Fruit fly (Drosophila melanogaster) whole organism, embryonic: Measurements from ENCODE around the gene Hat1.
A peak's percentile ranks its signal among the peaks of the same experiment; 100 is the strongest.

ENCODE experiments used
- ATbp ChIP-seq: fragments of 200-800 bp; sonication (Bioruptor generic); optimal IDR thresholded peaks from 2 replicates; lab custom pipeline; 2017; ENCODE audit warnings: missing biosample characterization, mild to moderate bottlenecking, missing genetic modification characterization, missing genetic modification reagents
- Ada2b ChIP-seq: fragments of 200-800 bp; sonication (Bioruptor generic); IDR thresholded peaks from 2 replicates; pipeline ENCODE4 v1.3.6; 2022; ENCODE audit warnings: missing biosample characterization, missing genetic modification characterization
- Adf1 ChIP-seq: fragments of 200-800 bp; sonication (Bioruptor generic); IDR thresholded peaks from 2 replicates; pipeline ENCODE4 v1.3.6; 2022; ENCODE audit warnings: missing biosample characterization, missing genetic modification characterization
- CG12104 ChIP-seq: fragments of 200-800 bp; sonication (Bioruptor generic); optimal IDR thresholded peaks from 3 replicates; lab custom pipeline; 2016; ENCODE audit warnings: missing biosample characterization, missing genetic modification characterization
- CG13287 ChIP-seq: fragments of 200-800 bp; sonication (Bioruptor generic); IDR thresholded peaks from 2 replicates; pipeline ENCODE4 v1.3.6; 2022; ENCODE audit warnings: missing biosample characterization, missing genetic modification characterization; ENCODE audit not compliant: partially characterized antibody
- CG13424 ChIP-seq: fragments of 200-800 bp; sonication (Bioruptor generic); optimal IDR thresholded peaks from 2 replicates; lab custom pipeline; 2019; ENCODE audit warnings: missing biosample characterization, mild to moderate bottlenecking, missing genetic modification characterization, moderate library complexity
- CG14667 ChIP-seq: fragments of 200-800 bp; sonication (Bioruptor generic); IDR thresholded peaks from 2 replicates; pipeline ENCODE4 v1.3.6; 2022; ENCODE audit warnings: missing biosample characterization, missing genetic modification characterization
- CG16815 ChIP-seq: fragments of 200-800 bp; sonication (Bioruptor generic); optimal IDR thresholded peaks from 3 replicates; lab custom pipeline; 2017; ENCODE audit warnings: missing biosample characterization, mild to moderate bottlenecking, missing genetic modification characterization
- CG17612 ChIP-seq: fragments of 200-800 bp; sonication (Bioruptor generic); IDR thresholded peaks from 2 replicates; pipeline ENCODE4 v1.3.6; 2022; ENCODE audit warnings: missing biosample characterization, missing genetic modification characterization
- CG2116 ChIP-seq: fragments of 200-800 bp; sonication (Bioruptor generic); optimal IDR thresholded peaks from 3 replicates; lab custom pipeline; 2018; ENCODE audit warnings: missing biosample characterization, mild to moderate bottlenecking, missing genetic modification characterization
- CG31388 ChIP-seq: fragments of 200-800 bp; sonication (Bioruptor generic); optimal IDR thresholded peaks from 2 replicates; lab custom pipeline; 2016; ENCODE audit warnings: missing biosample characterization, missing genetic modification characterization
- CG4360 ChIP-seq: fragments of 200-800 bp; sonication (Bioruptor generic); IDR thresholded peaks from 2 replicates; pipeline ENCODE4 v1.3.6; 2022; ENCODE audit warnings: missing biosample characterization, missing genetic modification characterization
- CG5953 ChIP-seq: fragments of 200-800 bp; sonication (Bioruptor generic); IDR thresholded peaks from 2 replicates; pipeline ENCODE4 v1.3.6; 2022; ENCODE audit warnings: missing biosample characterization, missing genetic modification characterization
- CG7745 ChIP-seq: fragments of 200-800 bp; sonication (Bioruptor generic); optimal IDR thresholded peaks from 2 replicates; lab custom pipeline; 2018; ENCODE audit warnings: missing biosample characterization, mild to moderate bottlenecking, missing genetic modification characterization, moderate library complexity
- CG7839 ChIP-seq: fragments of 200-800 bp; sonication (Bioruptor generic); optimal IDR thresholded peaks from 3 replicates; lab custom pipeline; 2018; ENCODE audit warnings: missing biosample characterization, mild to moderate bottlenecking, missing genetic modification characterization, moderate library complexity
- Chrac-16 ChIP-seq: fragments of 200-800 bp; sonication (Bioruptor generic); optimal IDR thresholded peaks from 3 replicates; lab custom pipeline; 2016; ENCODE audit warnings: missing biosample characterization, missing genetic modification characterization
- Dfd ChIP-seq, 2 experiments: fragments of >200 bp; optimal IDR thresholded peaks; 2 replicates each; lab custom pipeline; 2017; ENCODE audit warnings: missing biosample characterization in 2 of 2, missing genetic modification characterization in 2 of 2
- Dll ChIP-seq: fragments of 200-800 bp; sonication (Bioruptor generic); IDR thresholded peaks from 4 replicates; pipeline ENCODE4 v1.3.6; 2022; ENCODE audit warnings: missing biosample characterization, missing genetic modification characterization; ENCODE audit not compliant: partially characterized antibody
- Doc3 ChIP-seq: fragments of 200-800 bp; sonication (Bioruptor generic); IDR thresholded peaks from 3 replicates; pipeline ENCODE4 v1.3.6; 2022; ENCODE audit warnings: missing biosample characterization, missing genetic modification characterization; ENCODE audit not compliant: partially characterized antibody
- Dp ChIP-seq: fragments of 200-800 bp; sonication (Bioruptor generic); optimal IDR thresholded peaks from 2 replicates; lab custom pipeline; 2018; ENCODE audit warnings: missing biosample characterization, mild to moderate bottlenecking, missing genetic modification characterization, moderate library complexity
- Eip74EF ChIP-seq, 2 experiments: fragments of 200-800 bp in 1 of 2; fragments of >200 bp in 1 of 2; sonication (Bioruptor generic) in 1 of 2; optimal IDR thresholded peaks; 2 replicates each; lab custom pipeline; 2017 to 2019; ENCODE audit warnings: missing biosample characterization in 2 of 2, missing genetic modification characterization in 2 of 2, mild to moderate bottlenecking in 1 of 2, moderate library complexity in 1 of 2
- Gug ChIP-seq: fragments of 200-800 bp; sonication (Bioruptor generic); IDR thresholded peaks from 4 replicates; pipeline ENCODE4 v1.3.6; 2022; ENCODE audit warnings: missing biosample characterization, missing genetic modification characterization
- H15 ChIP-seq: fragments of 200-800 bp; sonication (Bioruptor generic); IDR thresholded peaks from 3 replicates; pipeline ENCODE4 v1.3.6; 2022; ENCODE audit warnings: missing biosample characterization, missing genetic modification characterization
- Hmx ChIP-seq: fragments of 200-800 bp; sonication (Bioruptor generic); optimal IDR thresholded peaks from 2 replicates; lab custom pipeline; 2016; ENCODE audit warnings: missing biosample characterization, missing genetic modification characterization
- Lim3 ChIP-seq: fragments of 200-800 bp; sonication (Bioruptor generic); IDR thresholded peaks from 2 replicates; pipeline ENCODE4 v1.3.6; 2022; ENCODE audit warnings: missing biosample characterization, missing genetic modification characterization
- MESR4 ChIP-seq: fragments of 200-800 bp; sonication (Bioruptor generic); optimal IDR thresholded peaks from 2 replicates; lab custom pipeline; 2018; ENCODE audit warnings: missing biosample characterization, mild to moderate bottlenecking, missing genetic modification characterization, moderate library complexity
- NC2α ChIP-seq: fragments of 200-800 bp; sonication (Bioruptor generic); optimal IDR thresholded peaks from 2 replicates; lab custom pipeline; 2016; ENCODE audit warnings: missing biosample characterization, missing genetic modification characterization
- Sry-δ ChIP-seq: fragments of 200-800 bp; sonication (Bioruptor generic); optimal IDR thresholded peaks from 2 replicates; lab custom pipeline; 2016; ENCODE audit warnings: missing biosample characterization, missing genetic modification characterization
- ara ChIP-seq: fragments of 200-800 bp; sonication (Bioruptor generic); IDR thresholded peaks from 2 replicates; pipeline ENCODE4 v1.3.6; 2022; ENCODE audit warnings: missing biosample characterization, missing genetic modification characterization
- dm ChIP-seq: fragments of 200-800 bp; sonication (Bioruptor generic); optimal IDR thresholded peaks from 3 replicates; lab custom pipeline; 2016; ENCODE audit warnings: missing biosample characterization, missing genetic modification characterization
- eve ChIP-seq, 2 experiments: fragments of >200 bp; optimal IDR thresholded peaks; 2 replicates each; lab custom pipeline; 2017; ENCODE audit warnings: missing biosample characterization in 2 of 2, missing genetic modification characterization in 2 of 2
- ewg ChIP-seq: fragments of 200-800 bp; sonication (Bioruptor generic); optimal IDR thresholded peaks from 3 replicates; lab custom pipeline; 2017; ENCODE audit warnings: mild to moderate bottlenecking, missing biosample characterization, missing genetic modification reagents, missing genetic modification characterization
- eyg ChIP-seq: fragments of 200-800 bp; sonication (Bioruptor generic); optimal IDR thresholded peaks from 3 replicates; lab custom pipeline; 2016; ENCODE audit warnings: missing biosample characterization, missing genetic modification characterization
- gro ChIP-seq: fragments of 200-800 bp; sonication (Bioruptor generic); optimal IDR thresholded peaks from 2 replicates; lab custom pipeline; 2016; ENCODE audit warnings: missing biosample characterization, missing genetic modification characterization
- her ChIP-seq: fragments of 200-800 bp; sonication (Bioruptor generic); optimal IDR thresholded peaks from 2 replicates; lab custom pipeline; 2016; ENCODE audit warnings: missing biosample characterization, missing genetic modification characterization
- lov ChIP-seq, 2 experiments: fragments of 200-800 bp in 1 of 2; fragments of >200 bp in 1 of 2; sonication (Bioruptor generic) in 1 of 2; IDR thresholded peaks in 1 of 2; optimal IDR thresholded peaks in 1 of 2; 2 replicates in 1 of 2; 3 replicates in 1 of 2; pipeline versions ENCODE4 v1.3.6 to Lab custom; 2017 to 2022; ENCODE audit warnings: missing biosample characterization in 1 of 2, missing genetic modification characterization in 1 of 2
- luna ChIP-seq: fragments of 200-800 bp; sonication (Bioruptor generic); optimal IDR thresholded peaks from 2 replicates; lab custom pipeline; 2016; ENCODE audit warnings: missing biosample characterization, missing genetic modification characterization
- otp ChIP-seq: fragments of 200-800 bp; sonication (Bioruptor generic); IDR thresholded peaks from 3 replicates; pipeline ENCODE4, ENCODE4 v1.3.6; 2022; ENCODE audit warnings: missing biosample characterization, missing genetic modification characterization
- pzg ChIP-seq: fragments of 200-800 bp; sonication (Bioruptor generic); optimal IDR thresholded peaks from 3 replicates; lab custom pipeline; 2018; ENCODE audit warnings: missing biosample characterization, mild to moderate bottlenecking, missing genetic modification characterization, moderate library complexity
- ranshi ChIP-seq: fragments of 200-800 bp; sonication (Bioruptor generic); IDR thresholded peaks from 2 replicates; pipeline ENCODE4 v1.3.6; 2022; ENCODE audit warnings: missing biosample characterization, missing genetic modification characterization
- repo ChIP-seq: fragments of 200-800 bp; sonication (Bioruptor generic); optimal IDR thresholded peaks from 2 replicates; lab custom pipeline; 2016; ENCODE audit warnings: missing biosample characterization, missing genetic modification characterization
- ro ChIP-seq: fragments of 200-800 bp; sonication (Bioruptor generic); IDR thresholded peaks from 2 replicates; pipeline ENCODE4 v1.3.6; 2022; ENCODE audit warnings: missing biosample characterization, missing genetic modification characterization
- sd ChIP-seq: fragments of 200-800 bp; sonication (Bioruptor generic); optimal IDR thresholded peaks from 3 replicates; lab custom pipeline; 2018; ENCODE audit warnings: missing biosample characterization, mild to moderate bottlenecking, missing genetic modification characterization, moderate library complexity
- sim ChIP-seq: fragments of 200-800 bp; sonication (Bioruptor generic); IDR thresholded peaks from 2 replicates; pipeline ENCODE4 v1.3.6; 2022; ENCODE audit warnings: missing biosample characterization, missing genetic modification characterization
- toy ChIP-seq: fragments of 200-800 bp; sonication (Bioruptor generic); IDR thresholded peaks from 2 replicates; pipeline ENCODE4 v1.3.6; 2022; ENCODE audit warnings: missing biosample characterization, missing genetic modification characterization
- unpg ChIP-seq: fragments of 200-800 bp; sonication (Bioruptor generic); optimal IDR thresholded peaks from 3 replicates; lab custom pipeline; 2018; ENCODE audit warnings: missing biosample characterization, mild to moderate bottlenecking, missing genetic modification characterization, moderate library complexity
- wek ChIP-seq: fragments of 200-800 bp; sonication (Bioruptor generic); optimal IDR thresholded peaks from 3 replicates; lab custom pipeline; 2018; ENCODE audit warnings: missing biosample characterization, mild to moderate bottlenecking, missing genetic modification characterization, moderate library complexity
- wor ChIP-seq: fragments of 200-800 bp; sonication (Bioruptor generic); IDR thresholded peaks from 2 replicates; pipeline ENCODE4 v1.3.6; 2022; ENCODE audit warnings: missing biosample characterization, missing genetic modification characterization

The Hat1 gene

DNA sequence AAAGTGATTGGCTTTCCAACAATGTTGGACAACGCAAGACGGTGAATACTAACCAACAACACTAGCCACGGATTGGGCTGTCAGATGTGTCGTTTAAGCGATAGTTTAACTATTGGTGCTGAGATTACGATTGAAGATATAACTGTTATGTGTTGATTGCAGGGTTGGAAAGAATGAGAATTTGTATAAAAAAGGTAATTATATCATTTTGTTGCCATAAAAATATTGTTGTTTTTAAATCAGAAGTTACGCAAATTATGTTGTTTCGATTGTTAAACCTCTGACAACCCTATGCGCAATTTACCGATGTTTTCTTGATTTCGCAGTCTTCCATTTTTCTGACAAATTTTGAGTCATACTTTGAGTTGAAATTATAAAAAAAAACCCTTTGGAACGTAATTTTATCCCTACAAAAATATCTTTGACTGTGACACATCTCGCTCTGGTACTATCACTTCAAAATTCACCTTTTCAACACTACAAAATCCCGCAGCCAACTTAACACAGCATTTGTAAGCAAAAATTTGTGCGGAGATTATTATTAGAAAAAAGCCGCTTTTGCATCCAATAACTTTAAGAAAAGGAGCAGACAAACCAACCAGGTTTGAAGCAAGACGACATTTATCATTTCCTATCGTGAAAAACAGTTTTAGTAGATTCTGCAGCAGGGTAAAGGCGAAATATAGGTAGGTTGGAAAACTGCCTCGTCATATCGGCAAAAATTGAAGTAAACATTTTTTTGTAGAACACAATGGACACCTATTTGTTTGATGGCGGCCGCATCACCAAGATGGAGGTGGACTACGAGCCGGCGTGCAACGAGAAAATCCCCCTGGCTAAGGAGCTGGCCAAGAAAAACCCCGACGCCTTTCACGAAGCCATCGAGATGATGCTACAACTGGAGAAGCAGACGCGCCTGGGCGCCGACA lies at the start of gene Hat1, which contains the start of gene Rpn5 (continued):
- no peak for TF ChIP-seq CG5953 (GFP tag; lab: Robert Waterston, UW)
- peak; percentile 80 for TF ChIP-seq luna
- TF ChIP-seq ranshi, result peak; percentile 28; the same call in 1 of the 2 replicates
- peak; percentile 83 for TF ChIP-seq Hmx (GFP tag; lab: Kevin White, UChicago)
- TF ChIP-seq CG13287 (GFP tag; lab: Robert Waterston, UW), result peak; percentile 83
- no peak for TF ChIP-seq eve (GFP tag; optimal IDR thresholded peaks at IDR 0.05; lab: Kevin White, UChicago)
- no peak for TF ChIP-seq CG4360 (GFP tag; lab: Robert Waterston, UW)
- peak; percentile 85 for TF ChIP-seq CG16815 (GFP tag; lab: Kevin White, UChicago)
- no peak for TF ChIP-seq Lim3
- peak in 1 of 2 experiments; percentile 95 for TF ChIP-seq Dfd (GFP tag; optimal IDR thresholded peaks at IDR 0.05; lab: Kevin White, UChicago)
- peak; percentile 82 for TF ChIP-seq dm
- no peak; the same call in 1 of the 2 replicates for TF ChIP-seq Adf1
- peak; percentile 78 for TF ChIP-seq her (GFP tag; lab: Kevin White, UChicago)
- TF ChIP-seq CG31388 (GFP tag; lab: Kevin White, UChicago), result peak; percentile 56
- TF ChIP-seq ewg (GFP tag; lab: Kevin White, UChicago), result peak; percentile 67
- no peak for TF ChIP-seq ro (GFP tag; lab: Robert Waterston, UW)
- no peak for TF ChIP-seq sim (GFP tag; lab: Robert Waterston, UW)
- peak; percentile 33; the same call in 1 of the 2 replicates for TF ChIP-seq CG14667 (GFP tag; lab: Robert Waterston, UW)
- TF ChIP-seq Dp (GFP tag; lab: Kevin White, UChicago), result peak; percentile 47
- peak; percentile 73 for TF ChIP-seq Doc3 (GFP tag; lab: Robert Waterston, UW)
- peak; percentile 35 for TF ChIP-seq MESR4 (GFP tag; lab: Kevin White, UChicago)
- TF ChIP-seq unpg (GFP tag; lab: Kevin White, UChicago), result peak; percentile 66
- TF ChIP-seq NC2α (GFP tag; lab: Kevin White, UChicago), result peak; percentile 77
- peak; percentile 72 for TF ChIP-seq eyg (GFP tag; lab: Kevin White, UChicago)
- peak; percentile 58 for TF ChIP-seq pzg (GFP tag; lab: Kevin White, UChicago)
- TF ChIP-seq Gug, result peak; percentile 61; the same call in 3 of the 4 replicates
- peak; percentile 78 for TF ChIP-seq gro (GFP tag; lab: Kevin White, UChicago)
- TF ChIP-seq CG2116 (GFP tag; lab: Kevin White, UChicago), result peak; percentile 75
- peak; percentile 69 for TF ChIP-seq CG7839 (tag; lab: Kevin White, UChicago)
- TF ChIP-seq wor, result peak; percentile 58; the same call in 1 of the 2 replicates
- peak; percentile 80 for TF ChIP-seq Chrac-16 (GFP tag; lab: Kevin White, UChicago)
- peak; percentile 36; the same call in 1 of the 2 replicates for TF ChIP-seq toy (GFP tag; lab: Robert Waterston, UW)
- TF ChIP-seq Sry-δ (GFP tag; lab: Kevin White, UChicago), result peak; percentile 85
- TF ChIP-seq wek (GFP tag; lab: Kevin White, UChicago), result no peak
- TF ChIP-seq ara (GFP tag; lab: Robert Waterston, UW), result no peak
- TF ChIP-seq Dll (GFP tag; lab: Robert Waterston, UW), result peak; percentile 87
- TF ChIP-seq Eip74EF (GFP tag; optimal IDR thresholded peaks at IDR 0.05; lab: Kevin White, UChicago), result peak in 1 of 2 experiments; percentile 4
- TF ChIP-seq H15, result 0 out of 3 replicates have a peak, but pooled peaks have one; percentile 31
- TF ChIP-seq lov (optimal IDR thresholded peaks at IDR 0.05; lab: Kevin White, UChicago), result no peak
- TF ChIP-seq lov (GFP tag; IDR thresholded peaks at IDR 0.05; lab: Robert Waterston, UW), result no peak
- TF ChIP-seq otp (GFP tag; lab: Robert Waterston, UW), result 0 out of 3 replicates have a peak, but pooled peaks have one; percentile 9
- peak; percentile 48 for TF ChIP-seq ATbp (GFP tag; lab: Kevin White, UChicago)
- peak; percentile 71 for TF ChIP-seq CG13424 (tag; lab: Kevin White, UChicago)
- no peak for TF ChIP-seq CG7745 (tag; lab: Kevin White, UChicago)
- peak; percentile 56 for TF ChIP-seq Ada2b (GFP tag; lab: Robert Waterston, UW)
- TF ChIP-seq CG12104 (GFP tag; lab: Kevin White, UChicago), result peak; percentile 69
- TF ChIP-seq CG17612 (GFP tag; lab: Robert Waterston, UW), result no peak
- TF ChIP-seq repo (GFP tag; lab: Kevin White, UChicago), result peak; percentile 76
- TF ChIP-seq sd (tag; lab: Kevin White, UChicago), result no peak
